Worm (Caenorhabditis elegans): ENCODE results near the gene C07A12.7.

Gene C07A12.7

ce11 chrX:4492199-4492598 is 29.7 kb downstream of the C07A12.7 start, which contains the start of gene F46H6.5:
Gene F46H6.5 (minus strand): TSS chrX:4492208.
- no peak for TF ChIP-seq nhr-129 (tag; optimal IDR thresholded peaks at IDR 0.05)
- no peak for TF ChIP-seq sem-4 (tag; optimal IDR thresholded peaks at IDR 0.05)
- TF ChIP-seq fos-1 (tag; optimal IDR thresholded peaks at IDR 0.05) = no peak
- no peak for TF ChIP-seq unc-62 (GFP tag; optimal IDR thresholded peaks at IDR 0.05)
- no peak for TF ChIP-seq ztf-1 (GFP tag; conservative IDR thresholded peaks at IDR 0.05)
- no peak for TF ChIP-seq nhr-10 (tag; optimal IDR thresholded peaks at IDR 0.05)

ce11 chrX:4490400-4490799 is 31.5 kb downstream of the C07A12.7 start:
- TF ChIP-seq unc-62 (GFP tag; optimal IDR thresholded peaks at IDR 0.05) (no peak), nhr-129 (tag; optimal IDR thresholded peaks at IDR 0.05) (peak; percentile 65), nhr-10 (tag; optimal IDR thresholded peaks at IDR 0.05) (no peak), C34F6.9 (tag; optimal IDR thresholded peaks at IDR 0.05) (peak; percentile 47), nhr-23 (tag; optimal IDR thresholded peaks at IDR 0.05) (no peak), ztf-4 (tag; optimal IDR thresholded peaks at IDR 0.05) (no peak), sem-4 (tag; optimal IDR thresholded peaks at IDR 0.05) (no peak), elt-1 (tag; optimal IDR thresholded peaks at IDR 0.05) (no peak), unc-55 (GFP tag; optimal IDR thresholded peaks at IDR 0.05) (no peak)

ce11 chrX:4488807-4489336 is 33.1 kb downstream of the C07A12.7 start, which contains the start of gene ncr-1:
Gene ncr-1 (minus strand): TSS chrX:4488857.
- TF ChIP-seq C34F6.9 (tag; optimal IDR thresholded peaks at IDR 0.05) (peak; percentile 12), nhr-21 (tag; optimal IDR thresholded peaks at IDR 0.05) (no peak), mbf-1 (tag; optimal IDR thresholded peaks at IDR 0.05) (no peak), unc-55 (GFP tag; optimal IDR thresholded peaks at IDR 0.05) (peak; percentile 56), elt-1 (tag; optimal IDR thresholded peaks at IDR 0.05) (no peak)

- no peak for TF ChIP-seq alr-1 (tag; optimal IDR thresholded peaks at IDR 0.05)
- no peak for TF ChIP-seq sma-9 (GFP tag; optimal IDR thresholded peaks at IDR 0.05)
- TF ChIP-seq sma-9 (tag; optimal IDR thresholded peaks at IDR 0.05) = no peak
- TF ChIP-seq nhr-129 (tag; optimal IDR thresholded peaks at IDR 0.05) = peak; percentile 5
- TF ChIP-seq fos-1 (tag; optimal IDR thresholded peaks at IDR 0.05) = peak; percentile 15
- no peak for TF ChIP-seq ZK546.5 (tag; optimal IDR thresholded peaks at IDR 0.05)
- peak; percentile 5 for TF ChIP-seq blmp-1 (tag; optimal IDR thresholded peaks at IDR 0.05; ENCODE audit: insufficient read depth)
- TF ChIP-seq ztf-4 (tag; optimal IDR thresholded peaks at IDR 0.05) = no peak
These were observed 37.9 kb downstream of the C07A12.7 start for ce11 chrX:4484072-4484471.

ce11 chrX:4480800-4481199 is 41.1 kb downstream of the C07A12.7 start:
- TF ChIP-seq fos-1 (tag; optimal IDR thresholded peaks at IDR 0.05) (peak; percentile 91), nhr-77 (tag; optimal IDR thresholded peaks at IDR 0.05) (no peak), crh-2 (tag; optimal IDR thresholded peaks at IDR 0.05) (peak; percentile 39), lin-39 (tag; optimal IDR thresholded peaks at IDR 0.05) (no peak)

- TF ChIP-seq elt-1 (tag; optimal IDR thresholded peaks at IDR 0.05) = no peak
- no peak for TF ChIP-seq nhr-12 (tag; optimal IDR thresholded peaks at IDR 0.05)
These were observed 42.0 kb downstream of the C07A12.7 start for ce11 chrX:4479960-4480359.

- TF ChIP-seq lin-39 (tag; optimal IDR thresholded peaks at IDR 0.05) = no peak
- TF ChIP-seq fos-1 (tag; optimal IDR thresholded peaks at IDR 0.05) = peak; percentile 99
- TF ChIP-seq crh-2 (tag; optimal IDR thresholded peaks at IDR 0.05) = peak; percentile 41
These were observed 43.4 kb downstream of the C07A12.7 start for ce11 chrX:4478503-4478902.

- TF ChIP-seq unc-62 (GFP tag; optimal IDR thresholded peaks at IDR 0.05) (no peak), skn-1 (tag; optimal IDR thresholded peaks at IDR 0.05) (no peak), mab-5 (tag; optimal IDR thresholded peaks at IDR 0.05) (peak; percentile 66), lin-13 (GFP tag; optimal IDR thresholded peaks at IDR 0.05) (peak; percentile 91), lin-39 (tag; optimal IDR thresholded peaks at IDR 0.05) (no peak), C34F6.9 (tag; optimal IDR thresholded peaks at IDR 0.05) (peak; percentile 95), ztf-11 (tag; optimal IDR thresholded peaks at IDR 0.05) (no peak), egl-27 (tag; optimal IDR thresholded peaks at IDR 0.05) (peak; percentile 58), nhr-11 (tag; optimal IDR thresholded peaks at IDR 0.05) (no peak), nhr-77 (tag; optimal IDR thresholded peaks at IDR 0.05) (no peak), peb-1 (tag; optimal IDR thresholded peaks at IDR 0.05) (no peak), nhr-12 (tag; optimal IDR thresholded peaks at IDR 0.05) (no peak), ama-1 (optimal IDR thresholded peaks at IDR 0.05) (no peak), R02D3.7 (tag; optimal IDR thresholded peaks at IDR 0.05) (peak; percentile 4), snpc-4 (tag; optimal IDR thresholded peaks at IDR 0.05) (peak; percentile 62), mbf-1 (tag; optimal IDR thresholded peaks at IDR 0.05) (no peak), nhr-21 (tag; optimal IDR thresholded peaks at IDR 0.05) (peak; percentile 87), fos-1 (tag; optimal IDR thresholded peaks at IDR 0.05) (peak; percentile 78), lsy-2 (tag; optimal IDR thresholded peaks at IDR 0.05) (peak; percentile 71 to 93), sma-3 (GFP tag; optimal IDR thresholded peaks at IDR 0.05) (peak; percentile 90), zag-1 (tag; optimal IDR thresholded peaks at IDR 0.05) (peak; percentile 50), ztf-4 (tag; optimal IDR thresholded peaks at IDR 0.05) (peak; percentile 62), nhr-25 (tag; optimal IDR thresholded peaks at IDR 0.05) (peak; percentile 86), elt-3 (tag; optimal IDR thresholded peaks at IDR 0.05) (no peak)
These were observed 52.6 kb downstream of the C07A12.7 start, which contains the start of gene asb-2 for ce11 chrX:4469297-4469816. Gene asb-2 (plus strand): TSS chrX:4469766.

Data from whole organism, L2 larva.